Worm (Caenorhabditis elegans) whole organism, dauer: ENCODE results near the gene dhhc-13.

Experiments used
- unc-62 ChIP-seq: sonication (generic microtip); optimal IDR thresholded peaks from 2 replicates; lab custom pipeline; 2017; ENCODE audit warnings: missing biosample characterization, missing genetic modification reagents, missing genetic modification characterization

dhhc-13 gene

DNA sequence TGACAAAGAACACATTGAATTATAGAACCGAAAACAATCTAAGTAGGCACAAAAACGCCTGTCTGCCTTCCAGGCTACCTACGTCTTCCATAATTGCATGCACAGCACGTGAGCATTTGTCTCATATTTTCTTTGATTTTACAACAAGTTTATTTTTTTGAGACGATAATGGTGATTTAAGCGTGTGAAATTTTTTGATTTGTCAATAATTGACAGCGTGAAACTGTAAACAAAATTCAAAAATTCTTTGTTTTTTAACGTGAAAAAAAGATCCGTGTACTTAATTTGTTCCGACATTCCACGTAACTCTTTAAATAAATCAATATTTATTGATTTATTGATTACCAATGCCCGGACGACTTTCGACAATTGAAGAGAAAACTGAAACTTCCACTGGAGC lies at the start of gene dhhc-13:
Gene dhhc-13 (plus strand): TSS at position 301 of the 400 bp plus-strand sequence.
- no peak for TF ChIP-seq unc-62 (GFP tag; lab: Kevin White, UChicago)

DNA sequence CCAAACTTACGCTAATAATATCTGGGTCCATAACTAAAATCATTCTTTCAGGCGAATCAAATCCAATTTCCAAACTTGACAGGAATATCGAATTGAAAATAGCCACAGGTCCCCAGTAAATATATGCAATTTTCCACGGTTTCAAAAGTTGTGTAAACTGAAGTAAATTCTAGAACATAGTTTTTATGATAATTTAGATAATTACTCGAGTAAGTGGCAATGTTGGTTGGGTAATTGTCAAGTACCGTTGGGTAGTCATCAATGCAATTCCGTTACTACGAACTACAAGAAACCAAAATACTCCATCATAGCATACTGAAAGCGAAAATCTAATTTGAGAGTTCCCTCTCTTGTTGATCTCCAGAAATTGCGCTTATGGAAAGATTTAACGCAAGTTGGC lies 47.8 kb upstream of the dhhc-13 start:
- no peak for TF ChIP-seq unc-62 (GFP tag; lab: Kevin White, UChicago)

DNA sequence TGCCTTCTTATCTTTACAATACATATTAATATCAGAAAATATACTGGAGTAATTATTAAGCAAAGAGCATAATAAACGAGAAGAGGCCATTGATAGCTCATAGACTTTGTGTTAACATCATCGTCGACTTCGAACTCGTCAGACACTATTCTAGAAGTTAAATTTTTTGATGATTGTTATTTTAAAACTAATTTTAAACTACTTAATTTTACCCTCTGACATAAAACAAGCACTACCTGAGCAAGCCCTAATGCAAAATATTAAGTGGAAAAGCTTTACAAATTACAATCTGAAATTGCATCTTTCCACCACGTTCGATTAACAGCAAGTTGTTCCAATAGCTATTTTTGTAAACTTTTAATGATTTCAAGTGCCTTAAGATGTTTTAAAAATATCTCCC lies 47.1 kb upstream of the dhhc-13 start, which contains the start of gene srv-17:
Gene srv-17 (minus strand): TSS at position 101 of the 400 bp plus-strand sequence.
- TF ChIP-seq unc-62 (GFP tag; lab: Kevin White, UChicago): no peak

DNA sequence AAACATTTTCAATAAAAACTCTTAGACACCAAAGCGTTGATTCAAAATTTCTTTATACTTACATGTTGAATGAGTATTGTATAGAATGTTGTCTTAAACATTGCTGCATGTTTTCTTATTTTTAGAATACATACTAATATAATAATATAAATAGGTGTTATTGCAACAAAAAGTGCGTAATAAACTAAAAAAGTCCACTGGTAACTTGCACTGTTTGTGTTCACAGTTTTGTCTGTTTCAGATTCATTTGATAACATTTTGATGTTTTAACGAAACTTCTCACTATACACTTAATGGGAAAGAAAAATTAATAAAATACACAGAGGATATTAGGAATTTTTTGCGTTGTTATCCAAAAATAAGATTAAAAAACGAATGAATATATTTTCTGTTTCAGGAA lies 43.3 kb upstream of the dhhc-13 start, which contains the start of gene srv-19:
Gene srv-19 (minus strand): TSS at position 101 of the 400 bp plus-strand sequence.
- no peak for TF ChIP-seq unc-62 (GFP tag; lab: Kevin White, UChicago)

DNA sequence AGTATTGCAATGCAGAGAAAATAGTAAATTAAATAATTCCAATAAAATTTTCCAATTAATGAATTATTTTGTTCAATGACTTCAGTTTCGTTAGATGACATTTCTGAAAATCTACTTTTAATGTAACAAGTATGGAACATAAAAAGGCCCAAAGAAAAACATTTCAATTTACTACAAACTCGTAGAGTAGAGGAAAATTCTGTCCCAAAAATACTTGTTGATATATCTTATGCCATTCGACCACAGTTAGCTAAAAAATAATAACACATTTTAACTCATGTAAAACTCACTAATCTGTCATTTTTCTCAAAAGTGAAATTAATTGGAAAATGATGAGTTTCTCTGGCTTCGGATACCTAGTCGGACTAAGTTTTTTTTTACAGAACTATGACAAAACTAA lies 39.9 kb upstream of the dhhc-13 start, which contains the start of gene srv-21:
Gene srv-21 (minus strand): TSS at position 101 of the 400 bp plus-strand sequence.
- TF ChIP-seq unc-62 (GFP tag; lab: Kevin White, UChicago): no peak

DNA sequence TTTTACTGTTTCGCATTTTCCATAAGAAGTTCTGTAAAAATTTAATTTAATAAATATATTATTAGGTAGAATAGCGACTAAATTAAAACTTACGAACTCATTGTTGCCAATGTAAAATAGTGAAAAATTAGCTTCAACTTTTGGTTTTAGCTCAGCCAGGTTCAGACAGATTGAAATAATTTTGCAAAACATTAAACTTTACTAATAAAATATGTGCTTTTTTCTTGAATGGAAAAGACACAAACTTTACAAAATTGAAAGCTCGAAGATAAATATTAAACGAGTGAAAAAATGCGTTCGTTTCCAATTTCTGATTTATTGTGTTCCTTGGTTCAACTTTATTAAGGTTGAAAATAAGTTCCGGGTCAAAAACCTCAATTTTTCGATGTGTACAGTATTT lies 37.3 kb upstream of the dhhc-13 start, which contains the start of gene srv-22:
Gene srv-22 (minus strand): TSS at position 101 of the 400 bp plus-strand sequence.
- TF ChIP-seq unc-62 (GFP tag; lab: Kevin White, UChicago): no peak

DNA sequence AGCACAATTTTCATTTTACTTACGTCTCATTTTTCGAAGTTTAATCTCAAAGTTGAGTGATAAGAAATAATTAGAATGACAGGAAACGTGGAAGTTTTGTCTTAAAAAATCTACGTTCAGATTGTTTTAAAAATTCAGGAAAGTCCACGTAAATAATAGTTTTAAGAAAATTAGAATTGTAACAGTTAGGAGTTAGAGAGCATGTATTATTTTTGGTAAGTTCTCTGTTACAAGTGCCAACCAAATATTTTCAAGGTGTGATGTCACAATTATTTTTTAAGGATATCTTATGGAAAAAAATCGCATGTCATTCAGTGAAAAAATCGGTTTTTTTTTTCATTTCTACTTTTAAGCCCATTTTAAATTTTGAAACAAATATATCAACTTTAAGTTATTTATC lies 32.6 kb upstream of the dhhc-13 start, which contains the start of gene H04M03.11:
Gene H04M03.11 (minus strand): TSS at position 101 of the 400 bp plus-strand sequence.
- no peak for TF ChIP-seq unc-62 (GFP tag; lab: Kevin White, UChicago)

DNA sequence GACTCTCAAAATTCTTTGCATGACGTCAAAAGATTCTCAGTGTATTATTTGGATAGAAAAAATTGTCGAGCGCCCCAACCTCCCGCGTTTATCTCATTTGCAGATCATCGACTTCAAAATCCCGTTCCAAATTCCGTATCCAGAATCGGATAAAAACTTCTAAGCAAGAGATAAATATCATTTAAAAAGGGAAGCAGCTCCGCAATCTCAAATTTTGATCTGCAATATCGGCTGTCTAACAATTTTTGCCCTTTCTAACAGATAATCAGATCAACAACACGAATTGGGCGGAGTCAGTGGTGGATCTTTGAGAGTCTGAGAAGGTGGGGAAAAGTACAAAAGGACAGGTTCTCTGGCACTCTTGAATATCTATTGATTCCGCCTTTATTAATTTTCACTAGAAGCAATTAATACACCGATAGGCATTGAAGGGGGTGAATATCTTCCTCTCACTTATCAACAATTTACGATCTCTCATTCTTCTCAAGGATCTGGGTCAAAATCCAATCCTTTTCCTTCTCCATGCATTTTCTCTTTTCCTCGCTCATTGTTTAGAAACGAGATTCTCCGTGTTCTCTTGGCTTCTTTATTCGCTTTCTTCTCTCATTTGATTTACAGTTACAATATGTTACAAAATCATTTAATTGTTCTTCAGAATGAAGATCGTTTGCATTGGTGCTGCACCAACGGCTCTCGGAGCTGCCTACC lies 31.8 kb upstream of the dhhc-13 start, which contains the start of gene glf-1:
Gene glf-1 (plus strand): TSS at position 656 of the 708 bp plus-strand sequence.
- TF ChIP-seq unc-62 (GFP tag; lab: Kevin White, UChicago): no peak

DNA sequence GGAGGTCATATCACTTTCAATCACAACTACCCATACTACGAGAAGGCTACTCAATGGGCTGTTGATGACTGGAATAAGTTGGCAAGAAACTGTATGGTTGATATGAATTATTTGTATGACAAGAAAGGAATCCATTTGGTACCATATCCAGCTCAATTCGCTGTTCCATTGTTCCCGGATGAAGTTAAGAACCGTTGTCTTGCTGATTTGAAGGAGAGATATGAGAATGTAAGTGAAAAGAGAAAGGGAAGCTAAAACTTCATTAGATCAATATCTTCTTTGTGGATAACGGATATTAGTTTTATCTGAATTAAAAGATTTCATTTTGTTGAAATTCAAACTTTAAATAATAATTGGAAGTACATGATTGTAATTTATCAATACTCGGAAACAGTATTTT lies 30.5 kb upstream of the dhhc-13 start:
- no peak for TF ChIP-seq unc-62 (GFP tag; lab: Kevin White, UChicago)

DNA sequence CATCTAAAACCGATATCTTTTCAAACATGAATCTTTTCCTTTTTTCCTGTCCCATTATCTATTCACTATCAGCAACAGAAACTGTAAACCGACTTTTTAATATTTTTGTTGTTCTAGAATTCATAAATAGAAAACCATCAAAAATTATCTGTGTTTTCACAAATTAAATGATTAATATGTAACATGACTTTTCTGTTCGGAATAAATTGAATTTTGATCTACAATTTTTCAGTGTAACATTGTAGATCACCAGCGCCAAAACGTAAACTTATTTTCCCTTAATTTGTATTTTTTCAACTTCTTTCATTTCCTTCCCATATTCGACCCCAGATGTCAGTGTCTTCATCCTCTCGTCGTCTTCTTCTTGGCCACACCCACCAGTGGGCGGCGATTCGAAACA lies 25.9 kb upstream of the dhhc-13 start, which contains the start of gene H04M03.3:
Gene H04M03.3 (plus strand): TSS at position 301 of the 400 bp plus-strand sequence.
- no peak for TF ChIP-seq unc-62 (GFP tag; lab: Kevin White, UChicago)

DNA sequence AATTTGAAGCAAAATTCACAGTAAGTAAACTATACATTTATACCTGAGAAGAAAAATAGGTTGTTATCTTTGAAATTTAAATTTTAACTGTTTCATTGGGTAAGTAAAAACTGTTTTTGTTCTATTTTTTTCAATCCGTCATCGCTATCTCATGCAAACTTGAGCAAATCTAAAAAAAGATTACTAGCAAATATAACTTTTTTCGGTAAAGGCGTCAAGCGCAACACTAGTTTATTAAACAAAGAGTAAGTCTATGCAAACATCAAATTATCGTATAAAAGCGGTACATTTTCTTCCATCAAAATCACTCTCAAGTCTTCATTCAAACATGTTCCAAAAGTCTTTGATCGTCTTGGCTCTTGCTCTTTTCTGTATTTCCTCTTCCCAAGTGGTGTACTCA lies 21.9 kb upstream of the dhhc-13 start, which contains the start of gene nspb-6:
Gene nspb-6 (plus strand): TSS at position 301 of the 400 bp plus-strand sequence.
- TF ChIP-seq unc-62 (GFP tag; lab: Kevin White, UChicago): no peak

DNA sequence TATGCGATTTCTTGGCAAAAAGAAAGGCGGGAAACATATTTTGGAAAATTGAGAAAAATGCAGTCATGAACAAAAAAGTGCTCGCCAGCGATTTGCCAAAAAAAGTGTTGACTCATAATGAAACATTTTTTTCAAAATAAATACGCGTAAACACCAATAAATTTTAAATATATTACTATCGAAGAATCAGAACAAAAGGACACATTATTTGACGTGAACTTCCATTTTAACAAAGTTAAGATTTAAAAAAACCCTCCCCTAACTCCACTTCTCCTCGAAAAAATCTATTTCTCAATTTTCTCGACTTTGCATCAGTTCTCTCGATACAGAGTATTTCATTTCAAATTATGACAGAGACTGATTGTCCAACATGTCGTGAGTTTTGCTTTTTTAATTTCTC lies 20.8 kb upstream of the dhhc-13 start, which contains the start of gene pck-3:
Gene pck-3 (plus strand): TSS at position 301 of the 400 bp plus-strand sequence.
- TF ChIP-seq unc-62 (GFP tag; lab: Kevin White, UChicago): no peak

DNA sequence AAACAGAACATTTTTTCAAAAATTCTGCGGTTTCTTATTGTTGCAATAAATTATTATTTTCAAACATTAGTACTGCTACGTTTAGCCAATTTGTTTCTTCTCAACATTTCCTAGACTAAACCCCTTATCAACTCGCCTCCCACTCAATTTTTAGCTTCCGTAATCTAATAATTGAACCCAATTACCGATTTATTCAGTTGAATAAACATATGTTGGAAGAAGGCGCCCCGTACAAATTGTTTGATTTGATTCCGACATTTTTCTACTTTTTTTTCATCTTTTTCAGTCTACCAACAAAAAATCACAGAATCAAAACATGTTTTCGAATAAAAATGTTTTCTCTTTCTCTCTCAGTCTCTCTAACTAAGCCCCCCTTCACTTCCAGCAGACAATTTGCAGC lies 14.4 kb upstream of the dhhc-13 start:
- no peak for TF ChIP-seq unc-62 (GFP tag; lab: Kevin White, UChicago)

DNA sequence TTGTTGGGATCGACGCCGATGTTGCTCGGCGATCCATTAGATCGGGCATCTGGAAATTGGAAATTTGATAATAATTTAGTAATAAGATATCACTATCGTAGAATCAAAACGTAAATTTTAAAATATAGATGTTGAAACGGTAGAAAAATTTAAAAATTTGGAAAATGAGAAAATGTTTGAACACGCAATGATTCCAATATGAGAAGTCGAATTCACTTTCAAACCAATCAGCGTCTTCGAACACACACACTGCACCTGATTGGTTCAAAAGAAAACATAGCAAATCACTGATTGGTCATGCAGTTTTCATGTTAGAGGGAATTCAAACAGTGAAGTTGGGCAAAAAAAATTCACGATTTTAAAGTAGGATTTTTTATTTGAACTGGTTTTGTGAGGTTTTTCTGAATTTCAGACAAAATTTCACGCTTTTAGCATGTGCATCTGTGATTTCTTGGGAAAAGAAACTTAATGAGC lies 13.8 kb upstream of the dhhc-13 start, which contains the start of gene H04M03.12:
Gene H04M03.12 (minus strand): TSS at position 51 of the 474 bp plus-strand sequence.
- no peak for TF ChIP-seq unc-62 (GFP tag; lab: Kevin White, UChicago)

DNA sequence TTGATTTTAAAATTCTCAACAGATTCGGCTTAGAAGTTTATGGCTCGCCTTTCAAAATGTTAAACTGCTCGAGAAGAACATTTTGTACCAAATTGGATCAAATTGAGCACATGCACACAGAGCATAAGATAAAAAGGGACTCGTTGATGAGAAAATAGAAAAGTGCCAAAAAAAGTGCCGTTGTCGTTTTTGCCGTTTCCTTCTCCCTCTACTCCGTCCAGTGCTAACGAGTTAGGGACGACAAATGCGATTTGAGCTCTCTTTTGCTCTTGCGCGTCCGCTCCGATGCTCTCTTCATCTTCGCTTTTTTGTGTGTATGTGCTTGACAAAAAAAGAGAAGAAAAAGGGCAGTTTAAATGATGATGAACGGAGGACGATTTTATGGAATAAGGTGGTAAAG lies 2.0 kb upstream of the dhhc-13 start:
- no peak for TF ChIP-seq unc-62 (GFP tag; lab: Kevin White, UChicago)

DNA sequence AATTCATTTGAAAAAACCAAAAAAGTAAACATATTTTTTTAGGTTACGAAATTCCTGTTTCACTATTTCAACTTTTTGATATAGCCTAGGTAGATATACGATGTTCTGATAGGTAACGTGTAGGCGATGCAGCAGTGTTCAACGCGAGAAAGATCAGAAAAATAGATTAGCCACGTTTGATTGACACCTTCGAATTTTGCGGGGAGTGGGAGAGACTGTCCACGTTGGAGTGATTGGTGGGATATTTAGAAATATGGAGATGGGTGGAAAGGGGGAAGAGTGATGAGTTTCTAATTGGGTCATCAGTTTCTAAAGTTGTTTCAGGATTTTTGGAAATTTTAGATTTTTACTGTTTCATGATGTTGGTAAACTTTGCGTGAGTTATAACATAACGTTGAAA lies 6.0 kb downstream of the dhhc-13 start:
- no peak for TF ChIP-seq unc-62 (GFP tag; lab: Kevin White, UChicago)
